Worm (Caenorhabditis elegans) whole organism, late embryonic: ENCODE measurements around the gene srx-65.

ENCODE experiments used
- K02D7.2 ChIP-seq: sonication (generic microtip); optimal IDR thresholded peaks from 2 replicates; lab custom pipeline; 2017; ENCODE audit warnings: mild to moderate bottlenecking, missing genetic modification characterization, missing compliant biosample characterization
- T23F11.4 ChIP-seq: fragments of 200-800 bp; sonication (Bioruptor generic); optimal IDR thresholded peaks from 2 replicates; lab custom pipeline; 2018; ENCODE audit warnings: mild to moderate bottlenecking, missing genetic modification characterization, missing compliant biosample characterization
- ama-1 ChIP-seq: fragments of 150-350 bp; optimal IDR thresholded peaks from 2 replicates; lab custom pipeline; 2014
- ceh-24 ChIP-seq: sonication (generic microtip); optimal IDR thresholded peaks from 2 replicates; lab custom pipeline; 2016; ENCODE audit warnings: mild to moderate bottlenecking, missing genetic modification characterization, missing compliant biosample characterization
- dmd-4 ChIP-seq: sonication (generic microtip); optimal IDR thresholded peaks from 2 replicates; lab custom pipeline; 2016; ENCODE audit warnings: borderline replicate concordance, missing genetic modification characterization, missing compliant biosample characterization
- eyg-1 ChIP-seq: sonication (generic microtip); optimal IDR thresholded peaks from 2 replicates; lab custom pipeline; 2016; ENCODE audit warnings: missing genotype, missing genetic modification characterization, missing compliant biosample characterization
- pax-1 ChIP-seq: fragments of 150-350 bp; optimal IDR thresholded peaks from 2 replicates; lab custom pipeline; 2014; ENCODE audit warnings: missing biosample characterization, missing genetic modification characterization
- pqm-1 ChIP-seq: sonication (generic microtip); optimal IDR thresholded peaks from 2 replicates; lab custom pipeline; 2016; ENCODE audit warnings: missing genetic modification characterization, missing compliant biosample characterization

DNA sequence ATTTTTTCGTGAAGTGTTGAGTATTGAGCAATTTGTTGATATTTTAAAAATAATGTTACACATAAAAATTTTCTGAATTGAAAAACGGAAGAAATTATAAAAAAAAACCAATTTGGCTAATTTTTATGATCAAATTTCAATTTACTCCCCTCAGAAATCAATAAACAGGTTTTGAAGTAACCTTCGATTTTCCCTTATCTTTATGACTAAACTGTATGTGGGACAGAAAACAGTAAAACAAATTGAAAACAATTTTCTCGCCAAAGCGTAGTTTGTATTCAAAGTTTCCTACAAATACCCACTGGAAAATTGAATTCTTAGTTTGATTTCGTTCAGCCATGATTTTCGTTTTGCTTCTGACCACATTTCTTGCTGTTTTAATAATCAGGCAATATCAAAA, 17.1 kb downstream of the srx-65 start, which contains the start of gene cyp-35B1:
- TF ChIP-seq ama-1 (lab: Kevin White, UChicago) (no peak), K02D7.2 (tag; lab: Kevin White, UChicago) (no peak), ceh-24 (tag; lab: Kevin White, UChicago) (no peak), dmd-4 (no peak), pqm-1 (no peak), eyg-1 (tag; lab: Kevin White, UChicago) (no peak), T23F11.4 (GFP tag; lab: Kevin White, UChicago) (no peak), pax-1 (no peak)
